Fruit fly (Drosophila melanogaster) whole organism: Measurements from ENCODE around the gene CG1738.

ENCODE experiments used
- CG8478 ChIP-seq: fragments of >200 bp; optimal IDR thresholded peaks from 2 replicates; lab custom pipeline; 2018; ENCODE audit warnings: inconsistent platforms
- Dll ChIP-seq: fragments of >200 bp; optimal IDR thresholded peaks from 2 replicates; lab custom pipeline; 2017
- EcR ChIP-seq, 2 experiments: fragments of >200 bp; optimal IDR thresholded peaks; 2 replicates each; lab custom pipeline; 2017; ENCODE audit warnings: missing biosample characterization in 2 of 2, missing genetic modification characterization in 2 of 2, missing genetic modification reagents in 2 of 2
- pan ChIP-seq: fragments of >200 bp; optimal IDR thresholded peaks from 2 replicates; lab custom pipeline; 2017
- psq ChIP-seq: fragments of >200 bp; optimal IDR thresholded peaks from 2 replicates; lab custom pipeline; 2017
- usp ChIP-seq: fragments of >200 bp; optimal IDR thresholded peaks from 2 replicates; lab custom pipeline; 2017; ENCODE audit warnings: missing biosample characterization, missing genetic modification characterization, mixed read lengths

- TF ChIP-seq CG8478 (lab: Kevin White, UChicago) (no peak), psq (lab: Kevin White, UChicago) (no peak), EcR (GFP tag; optimal IDR thresholded peaks at IDR 0.05; lab: Kevin White, UChicago) (no peak), pan (lab: Kevin White, UChicago) (no peak), Dll (lab: Kevin White, UChicago) (no peak), usp (GFP tag; lab: Kevin White, UChicago) (no peak)
Observed at dm6 chrX:11348829-11349228, at the start of gene CG1738.
